Fruit fly (Drosophila melanogaster) whole organism, embryonic: Measurements from ENCODE around the gene CG10333.

Experiments
- ATbp ChIP-seq: fragments of 200-800 bp; sonication (Bioruptor generic); optimal IDR thresholded peaks from 2 replicates; lab custom pipeline; 2017; ENCODE audit warnings: missing biosample characterization, mild to moderate bottlenecking, missing genetic modification characterization, missing genetic modification reagents
- Adf1 ChIP-seq: fragments of 200-800 bp; sonication (Bioruptor generic); IDR thresholded peaks from 2 replicates; pipeline ENCODE4 v1.3.6; 2022; ENCODE audit warnings: missing biosample characterization, missing genetic modification characterization
- Awh ChIP-seq: fragments of 200-800 bp; sonication (Bioruptor generic); IDR thresholded peaks from 2 replicates; pipeline ENCODE4, ENCODE4 v1.3.6; 2022; ENCODE audit warnings: missing biosample characterization, missing genetic modification characterization
- B-H2 ChIP-seq: fragments of 200-800 bp; sonication (Bioruptor generic); optimal IDR thresholded peaks from 2 replicates; lab custom pipeline; 2018; ENCODE audit warnings: missing biosample characterization, mild to moderate bottlenecking, missing genetic modification characterization
- Blimp-1 ChIP-seq: fragments of 200-800 bp; sonication (Bioruptor generic); optimal IDR thresholded peaks from 3 replicates; lab custom pipeline; 2018; ENCODE audit warnings: missing biosample characterization, missing genetic modification characterization, mild to moderate bottlenecking, moderate library complexity, missing genetic modification reagents
- C15 ChIP-seq: fragments of 200-800 bp; sonication (Bioruptor generic); IDR thresholded peaks from 3 replicates; pipeline ENCODE4 v1.3.6; 2022; ENCODE audit warnings: missing biosample characterization, missing genetic modification characterization
- CG11456 ChIP-seq: fragments of 200-800 bp; sonication (Bioruptor generic); IDR thresholded peaks from 3 replicates; pipeline ENCODE4 v1.3.6; 2022; ENCODE audit warnings: missing biosample characterization, missing genetic modification characterization
- CG11504 ChIP-seq: fragments of 200-800 bp; sonication (Bioruptor generic); optimal IDR thresholded peaks from 3 replicates; lab custom pipeline; 2019; ENCODE audit warnings: missing biosample characterization, mild to moderate bottlenecking, missing genetic modification characterization, moderate library complexity
- CG11723 ChIP-seq: fragments of 200-800 bp; sonication (Bioruptor generic); optimal IDR thresholded peaks from 2 replicates; lab custom pipeline; 2017; ENCODE audit warnings: missing biosample characterization, mild to moderate bottlenecking, missing genetic modification characterization
- CG12299 ChIP-seq: fragments of 200-800 bp; sonication (Bioruptor generic); optimal IDR thresholded peaks from 2 replicates; lab custom pipeline; 2018; ENCODE audit warnings: missing biosample characterization, mild to moderate bottlenecking, missing genetic modification characterization
- CG12942 ChIP-seq: fragments of 200-800 bp; sonication (Bioruptor generic); optimal IDR thresholded peaks from 3 replicates; lab custom pipeline; 2016; ENCODE audit warnings: missing biosample characterization, missing genetic modification characterization
- CG13424 ChIP-seq: fragments of 200-800 bp; sonication (Bioruptor generic); optimal IDR thresholded peaks from 2 replicates; lab custom pipeline; 2019; ENCODE audit warnings: missing biosample characterization, mild to moderate bottlenecking, missing genetic modification characterization, moderate library complexity
- CG1529 ChIP-seq: fragments of 200-800 bp; sonication (Bioruptor generic); optimal IDR thresholded peaks from 3 replicates; lab custom pipeline; 2018; ENCODE audit warnings: missing biosample characterization, missing genetic modification characterization
- CG1792 ChIP-seq: fragments of 200-800 bp; sonication (Bioruptor generic); optimal IDR thresholded peaks from 2 replicates; lab custom pipeline; 2016; ENCODE audit warnings: missing biosample characterization, missing genetic modification characterization
- CG18011 ChIP-seq: fragments of 200-800 bp; sonication (Bioruptor generic); optimal IDR thresholded peaks from 2 replicates; lab custom pipeline; 2017; ENCODE audit warnings: missing biosample characterization, missing genetic modification characterization, mild to moderate bottlenecking, moderate library complexity, missing genotype
- CG18476 ChIP-seq: fragments of 200-800 bp; sonication (Bioruptor generic); optimal IDR thresholded peaks from 2 replicates; lab custom pipeline; 2016; ENCODE audit warnings: missing biosample characterization, mild to moderate bottlenecking, missing genetic modification characterization
- CG31388 ChIP-seq: fragments of 200-800 bp; sonication (Bioruptor generic); optimal IDR thresholded peaks from 2 replicates; lab custom pipeline; 2016; ENCODE audit warnings: missing biosample characterization, missing genetic modification characterization
- CG31441 ChIP-seq: fragments of 200-800 bp; sonication (Bioruptor generic); IDR thresholded peaks from 2 replicates; pipeline ENCODE4 v1.3.6; 2022; ENCODE audit warnings: missing biosample characterization, missing genetic modification characterization
- CG3163 ChIP-seq: fragments of 200-800 bp; sonication (Bioruptor generic); optimal IDR thresholded peaks from 3 replicates; lab custom pipeline; 2016; ENCODE audit warnings: missing biosample characterization, missing genetic modification characterization
- CG3281 ChIP-seq: fragments of 200-800 bp; sonication (Bioruptor generic); optimal IDR thresholded peaks from 3 replicates; lab custom pipeline; 2017; ENCODE audit warnings: missing biosample characterization, mild to moderate bottlenecking, missing genetic modification characterization
- CG4360 ChIP-seq: fragments of 200-800 bp; sonication (Bioruptor generic); IDR thresholded peaks from 2 replicates; pipeline ENCODE4 v1.3.6; 2022; ENCODE audit warnings: missing biosample characterization, missing genetic modification characterization
- CG6689 ChIP-seq: fragments of 200-800 bp; sonication (Bioruptor generic); IDR thresholded peaks from 2 replicates; pipeline ENCODE4 v1.3.6; 2022; ENCODE audit warnings: missing biosample characterization, missing genetic modification characterization
- CG7357 ChIP-seq: fragments of 200-800 bp; sonication (Bioruptor generic); IDR thresholded peaks from 3 replicates; pipeline ENCODE4 v1.3.6; 2022; ENCODE audit warnings: missing biosample characterization, missing genetic modification characterization
- CG7786 ChIP-seq: fragments of 200-800 bp; sonication (Bioruptor generic); optimal IDR thresholded peaks from 2 replicates; lab custom pipeline; 2016; ENCODE audit warnings: missing biosample characterization, missing genetic modification characterization
- CG8944 ChIP-seq: fragments of 200-800 bp; sonication (Bioruptor generic); optimal IDR thresholded peaks from 3 replicates; lab custom pipeline; 2016; ENCODE audit warnings: missing biosample characterization, missing genetic modification characterization
- CHES-1-like ChIP-seq: fragments of 200-800 bp; sonication (Bioruptor generic); optimal IDR thresholded peaks from 2 replicates; lab custom pipeline; 2016; ENCODE audit warnings: missing biosample characterization, missing genetic modification characterization
- Camta ChIP-seq: fragments of 200-800 bp; sonication (Bioruptor generic); optimal IDR thresholded peaks from 2 replicates; lab custom pipeline; 2016; ENCODE audit warnings: missing biosample characterization, missing genetic modification characterization
- Dek ChIP-seq: fragments of 200-800 bp; sonication (Bioruptor generic); optimal IDR thresholded peaks from 3 replicates; lab custom pipeline; 2019; ENCODE audit warnings: missing biosample characterization, mild to moderate bottlenecking, missing genetic modification characterization, moderate library complexity
- Drgx ChIP-seq: fragments of 200-800 bp; sonication (Bioruptor generic); IDR thresholded peaks from 2 replicates; pipeline ENCODE4 v1.3.6; 2022; ENCODE audit warnings: missing biosample characterization, missing genetic modification characterization
- E2f1 ChIP-seq: fragments of 200-800 bp; sonication (Bioruptor generic); IDR thresholded peaks from 2 replicates; pipeline ENCODE4 v1.3.6; 2022; ENCODE audit warnings: missing biosample characterization, missing genetic modification characterization
- HmgZ ChIP-seq: fragments of 200-800 bp; sonication (Bioruptor generic); optimal IDR thresholded peaks from 2 replicates; lab custom pipeline; 2018; ENCODE audit warnings: missing biosample characterization, mild to moderate bottlenecking, missing genetic modification characterization
- Mad ChIP-seq: fragments of 200-800 bp; sonication (Bioruptor generic); optimal IDR thresholded peaks from 2 replicates; lab custom pipeline; 2016; ENCODE audit warnings: missing biosample characterization, missing genetic modification characterization
- NC2β ChIP-seq: fragments of 200-800 bp; sonication (Bioruptor generic); optimal IDR thresholded peaks from 2 replicates; lab custom pipeline; 2016; ENCODE audit warnings: missing biosample characterization, missing genetic modification characterization
- NfI ChIP-seq: fragments of 200-800 bp; sonication (Bioruptor generic); optimal IDR thresholded peaks from 3 replicates; lab custom pipeline; 2018; ENCODE audit warnings: missing biosample characterization, mild to moderate bottlenecking, missing genetic modification characterization, moderate library complexity
- Opbp ChIP-seq: fragments of 200-800 bp; sonication (Bioruptor generic); IDR thresholded peaks from 3 replicates; pipeline ENCODE4 v1.3.6; 2022; ENCODE audit warnings: missing biosample characterization, missing genetic modification characterization; ENCODE audit not compliant: partially characterized antibody
- Side ChIP-seq: fragments of 200-800 bp; sonication (Bioruptor generic); optimal IDR thresholded peaks from 2 replicates; lab custom pipeline; 2016; ENCODE audit warnings: missing biosample characterization, missing genetic modification characterization
- Sin3A ChIP-seq: fragments of >200 bp; optimal IDR thresholded peaks from 2 replicates; lab custom pipeline; 2018
- TFAM ChIP-seq: fragments of 200-800 bp; sonication (Bioruptor generic); optimal IDR thresholded peaks from 2 replicates; lab custom pipeline; 2017; ENCODE audit warnings: missing biosample characterization, missing genetic modification characterization, inconsistent platforms
- bsh ChIP-seq, 2 experiments: fragments of 200-800 bp; sonication (Bioruptor generic); optimal IDR thresholded peaks; 2 replicates each; lab custom pipeline; 2017 to 2018; ENCODE audit warnings: mild to moderate bottlenecking in 2 of 2, missing biosample characterization in 2 of 2, missing genetic modification characterization in 2 of 2, moderate library complexity in 1 of 2
- dm ChIP-seq: fragments of 200-800 bp; sonication (Bioruptor generic); optimal IDR thresholded peaks from 3 replicates; lab custom pipeline; 2016; ENCODE audit warnings: missing biosample characterization, missing genetic modification characterization
- onecut ChIP-seq: fragments of 200-800 bp; sonication (Bioruptor generic); IDR thresholded peaks from 2 replicates; pipeline ENCODE4 v1.3.6; 2022; ENCODE audit warnings: missing biosample characterization, missing genetic modification characterization
- org-1 ChIP-seq: fragments of 200-800 bp; sonication (Bioruptor generic); optimal IDR thresholded peaks from 2 replicates; lab custom pipeline; 2017; ENCODE audit warnings: missing biosample characterization, missing genetic modification characterization
- rib ChIP-seq: fragments of 200-800 bp; sonication (Bioruptor generic); IDR thresholded peaks from 2 replicates; pipeline ENCODE4 v1.3.6; 2022; ENCODE audit warnings: missing biosample characterization, missing genetic modification characterization
- schlank ChIP-seq: fragments of 200-800 bp; sonication (Bioruptor generic); optimal IDR thresholded peaks from 2 replicates; lab custom pipeline; 2018; ENCODE audit warnings: missing biosample characterization, mild to moderate bottlenecking, missing genetic modification characterization
- stc ChIP-seq: fragments of 200-800 bp; sonication (Bioruptor generic); IDR thresholded peaks from 2 replicates; pipeline ENCODE4 v1.3.6; 2022; ENCODE audit warnings: missing biosample characterization, missing genetic modification characterization
- stwl ChIP-seq: fragments of 200-800 bp; sonication (Bioruptor generic); optimal IDR thresholded peaks from 3 replicates; lab custom pipeline; 2018; ENCODE audit warnings: missing biosample characterization, mild to moderate bottlenecking, missing genetic modification characterization, moderate library complexity
- sug ChIP-seq: fragments of 200-800 bp; optimal IDR thresholded peaks from 2 replicates; lab custom pipeline; 2019; ENCODE audit warnings: missing biosample characterization, mild to moderate bottlenecking, missing genetic modification characterization, moderate library complexity
- tap ChIP-seq: fragments of 200-800 bp; optimal IDR thresholded peaks from 3 replicates; lab custom pipeline; 2019; ENCODE audit warnings: missing biosample characterization, mild to moderate bottlenecking, missing genetic modification characterization, moderate library complexity
- tx ChIP-seq: fragments of 200-800 bp; sonication (Bioruptor generic); optimal IDR thresholded peaks from 2 replicates; lab custom pipeline; 2016; ENCODE audit warnings: missing biosample characterization, missing genetic modification characterization
- unpg ChIP-seq: fragments of 200-800 bp; sonication (Bioruptor generic); optimal IDR thresholded peaks from 3 replicates; lab custom pipeline; 2018; ENCODE audit warnings: missing biosample characterization, mild to moderate bottlenecking, missing genetic modification characterization, moderate library complexity
- usp ChIP-seq: fragments of >200 bp; optimal IDR thresholded peaks from 2 replicates; lab custom pipeline; 2017; ENCODE audit warnings: missing biosample characterization, missing genetic modification characterization
- vfl ChIP-seq: fragments of 200-800 bp; sonication (Bioruptor generic); optimal IDR thresholded peaks from 2 replicates; lab custom pipeline; 2016; ENCODE audit warnings: missing biosample characterization, missing genetic modification characterization

CG10333 gene

dm6 chr2L:18626987-18627386 lies 20.4 kb downstream of the CG10333 start (continued):
- TF ChIP-seq CHES-1-like (GFP tag; lab: Kevin White, UChicago) (peak; percentile 93), C15 (GFP tag; lab: Robert Waterston, UW) (peak; percentile 56; the same call in 1 of the 3 replicates), Camta (peak; percentile 88), stc (GFP tag; lab: Robert Waterston, UW) (peak; percentile 52; the same call in 1 of the 2 replicates), CG18476 (GFP tag; lab: Kevin White, UChicago) (peak; percentile 75), CG11504 (tag; lab: Kevin White, UChicago) (peak; percentile 77), TFAM (peak; percentile 11), Opbp (GFP tag; lab: Robert Waterston, UW) (no peak), bsh (GFP tag; optimal IDR thresholded peaks at IDR 0.05; lab: Kevin White, UChicago) (peak in 1 of 2 experiments; percentile 84), CG6689 (GFP tag; lab: Robert Waterston, UW) (peak; percentile 46; the same call in 1 of the 2 replicates), CG12942 (GFP tag; lab: Kevin White, UChicago) (peak; percentile 70), CG4360 (GFP tag; lab: Robert Waterston, UW) (peak; percentile 52), CG31388 (GFP tag; lab: Kevin White, UChicago) (peak; percentile 60), rib (GFP tag; lab: Robert Waterston, UW) (peak; percentile 77), vfl (GFP tag; lab: Kevin White, UChicago) (peak; percentile 37), CG7357 (GFP tag; lab: Robert Waterston, UW) (no peak), Sin3A (lab: Kevin White, UChicago) (no peak), schlank (tag; lab: Kevin White, UChicago) (peak; percentile 84), CG11723 (GFP tag; lab: Kevin White, UChicago) (peak; percentile 77), Mad (GFP tag; lab: Kevin White, UChicago) (peak; percentile 40), Dek (tag; lab: Kevin White, UChicago) (peak; percentile 82), tx (GFP tag; lab: Kevin White, UChicago) (peak; percentile 32), sug (tag; lab: Kevin White, UChicago) (peak; percentile 74), tap (tag; lab: Kevin White, UChicago) (peak; percentile 36), Adf1 (GFP tag; lab: Robert Waterston, UW) (peak; percentile 63; the same call in 1 of the 2 replicates), Blimp-1 (peak; percentile 77), CG12299 (tag; lab: Kevin White, UChicago) (peak; percentile 83), CG13424 (tag; lab: Kevin White, UChicago) (peak; percentile 70), CG18011 (GFP tag; lab: Kevin White, UChicago) (peak; percentile 76), HmgZ (tag; lab: Kevin White, UChicago) (peak; percentile 80), CG3163 (GFP tag; lab: Kevin White, UChicago) (peak; percentile 78), stwl (tag; lab: Kevin White, UChicago) (no peak), NfI (GFP tag; lab: Kevin White, UChicago) (peak; percentile 57), usp (GFP tag; lab: Kevin White, UChicago) (no peak), onecut (peak; percentile 71), dm (GFP tag; lab: Kevin White, UChicago) (peak; percentile 57), unpg (GFP tag; lab: Kevin White, UChicago) (peak; percentile 79), CG31441 (GFP tag; lab: Robert Waterston, UW) (peak; percentile 59; the same call in 1 of the 2 replicates), org-1 (peak; percentile 92), CG1529 (GFP tag; lab: Kevin White, UChicago) (peak; percentile 81), CG8944 (peak; percentile 84), NC2β (GFP tag; lab: Kevin White, UChicago) (peak; percentile 86), Awh (GFP tag; lab: Robert Waterston, UW) (peak; percentile 87), ATbp (peak; percentile 98), CG3281 (peak; percentile 89), Side (GFP tag; lab: Kevin White, UChicago) (peak; percentile 91), E2f1 (GFP tag; lab: Robert Waterston, UW) (peak; percentile 42; the same call in 1 of the 2 replicates), Drgx (no peak), CG11456 (GFP tag; lab: Robert Waterston, UW) (peak; percentile 28; the same call in 2 of the 3 replicates), CG7786 (peak; percentile 72), CG1792 (GFP tag; lab: Kevin White, UChicago) (peak; percentile 94), B-H2 (peak; percentile 82)
